Worm (Caenorhabditis elegans): ENCODE measurements around the gene F37C4.8.

F37C4.8 gene

ce11 chrIV:3860419-3860818 lies 20.6 kb downstream of the F37C4.8 start:
- no peak for TF ChIP-seq tbx-37 (GFP tag; conservative IDR thresholded peaks at IDR 0.05)
- no peak for TF ChIP-seq B0310.2 (tag; optimal IDR thresholded peaks at IDR 0.05)

DNA sequence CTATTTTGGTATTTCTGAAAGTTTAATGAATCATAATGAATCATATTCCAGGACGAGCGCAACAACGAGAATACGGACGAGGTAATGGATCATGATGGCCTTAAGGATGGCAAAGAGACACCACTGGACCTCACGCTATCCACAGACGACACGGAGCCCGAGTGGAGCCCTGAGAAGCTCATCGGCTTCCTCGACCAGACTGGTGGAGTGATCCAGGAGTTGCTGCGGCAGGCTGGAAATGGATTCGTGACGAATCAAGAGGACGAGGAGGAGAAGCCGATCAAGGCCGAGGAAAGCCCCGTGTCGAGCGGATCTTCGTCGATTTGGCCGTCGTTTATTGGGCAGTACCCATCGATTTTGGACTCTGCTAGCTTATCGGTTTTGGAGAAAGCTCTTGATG lies 21.5 kb downstream of the F37C4.8 start:
- no peak for TF ChIP-seq aly-1 (tag; optimal IDR thresholded peaks at IDR 0.05)
- no peak for TF ChIP-seq hnd-1 (tag; optimal IDR thresholded peaks at IDR 0.05)

ce11 chrIV:3857999-3858552 lies 22.9 kb downstream of the F37C4.8 start:
- TF ChIP-seq B0310.2 (tag; optimal IDR thresholded peaks at IDR 0.05): no peak
- TF ChIP-seq ceh-13 (GFP tag; optimal IDR thresholded peaks at IDR 0.05): no peak
- TF ChIP-seq sea-1 (GFP tag; conservative IDR thresholded peaks at IDR 0.05): no peak
- no peak for TF ChIP-seq tra-4 (tag; optimal IDR thresholded peaks at IDR 0.05)
- TF ChIP-seq hmg-4 (GFP tag; optimal IDR thresholded peaks at IDR 0.05): no peak
- no peak for TF ChIP-seq hmbx-1 (tag; optimal IDR thresholded peaks at IDR 0.05)
- TF ChIP-seq scrt-1 (GFP tag; IDR thresholded peaks at IDR 0.05): no peak
- no peak for TF ChIP-seq ama-1 (optimal IDR thresholded peaks at IDR 0.05)
- TF ChIP-seq aly-1 (tag; optimal IDR thresholded peaks at IDR 0.05): no peak

- TF ChIP-seq hmbx-1 (tag; optimal IDR thresholded peaks at IDR 0.05): no peak
- TF ChIP-seq tbx-11 (GFP tag; IDR thresholded peaks at IDR 0.05): no peak
- TF ChIP-seq hmg-4 (GFP tag; optimal IDR thresholded peaks at IDR 0.05): peak; percentile 15
- TF ChIP-seq pes-1 (GFP tag; IDR thresholded peaks at IDR 0.05): 0 out of 2 replicates have a peak, but pooled peaks have one; percentile 18
Measured at ce11 chrIV:3856190-3856589, 24.8 kb downstream of the F37C4.8 start.

DNA sequence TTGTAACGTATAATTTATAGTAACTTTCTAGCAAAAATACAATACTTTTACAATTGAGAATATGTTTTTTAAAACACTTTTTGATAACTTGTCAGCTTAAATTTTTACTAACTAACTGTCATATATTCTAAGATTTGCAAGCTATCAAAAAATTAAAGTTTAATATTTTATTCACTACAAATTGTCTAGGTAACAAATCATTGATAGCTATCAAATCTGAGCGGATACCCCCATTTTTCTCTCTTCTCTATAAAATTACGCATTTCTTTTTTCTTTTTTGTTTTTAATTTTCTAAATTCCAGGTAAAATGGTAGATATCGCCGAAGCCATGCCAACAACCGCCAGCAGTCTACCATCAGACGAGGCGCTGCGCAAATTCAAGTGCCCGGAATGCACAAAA lies 25.5 kb downstream of the F37C4.8 start, which contains the start of gene zag-1:
Gene zag-1, plus strand, starts transcription at position 301 of the 400 bp plus-strand sequence.
- no peak for TF ChIP-seq tra-4 (tag; optimal IDR thresholded peaks at IDR 0.05)
- no peak for TF ChIP-seq ama-1 (optimal IDR thresholded peaks at IDR 0.05)
- TF ChIP-seq pes-1 (GFP tag; IDR thresholded peaks at IDR 0.05): no peak
- no peak for TF ChIP-seq ceh-13 (GFP tag; optimal IDR thresholded peaks at IDR 0.05)
- no peak for TF ChIP-seq B0310.2 (tag; optimal IDR thresholded peaks at IDR 0.05)
- TF ChIP-seq hmbx-1 (tag; optimal IDR thresholded peaks at IDR 0.05): no peak

- TF ChIP-seq ama-1 (optimal IDR thresholded peaks at IDR 0.05) (no peak), tbx-37 (GFP tag; conservative IDR thresholded peaks at IDR 0.05) (no peak), F13C5.2 (tag; optimal IDR thresholded peaks at IDR 0.05) (no peak), ceh-13 (GFP tag; optimal IDR thresholded peaks at IDR 0.05) (no peak), aly-1 (tag; optimal IDR thresholded peaks at IDR 0.05) (peak; percentile 20), sea-1 (GFP tag; conservative IDR thresholded peaks at IDR 0.05) (no peak)
Measured at ce11 chrIV:3854606-3855005, 26.4 kb downstream of the F37C4.8 start.

- TF ChIP-seq tbx-37 (GFP tag; conservative IDR thresholded peaks at IDR 0.05) (no peak), hnd-1 (tag; optimal IDR thresholded peaks at IDR 0.05) (no peak), ama-1 (optimal IDR thresholded peaks at IDR 0.05) (no peak), hmbx-1 (tag; optimal IDR thresholded peaks at IDR 0.05) (no peak), scrt-1 (GFP tag; IDR thresholded peaks at IDR 0.05) (no peak), ets-7 (tag; optimal IDR thresholded peaks at IDR 0.05) (no peak), sea-1 (GFP tag; conservative IDR thresholded peaks at IDR 0.05) (no peak), pes-1 (GFP tag; IDR thresholded peaks at IDR 0.05) (no peak), tra-4 (tag; optimal IDR thresholded peaks at IDR 0.05) (no peak), aly-1 (tag; optimal IDR thresholded peaks at IDR 0.05) (no peak), ceh-36 (tag; optimal IDR thresholded peaks at IDR 0.05) (no peak), ceh-13 (GFP tag; optimal IDR thresholded peaks at IDR 0.05) (no peak), F13C5.2 (tag; optimal IDR thresholded peaks at IDR 0.05) (no peak)
Measured at ce11 chrIV:3853557-3853956, 27.5 kb downstream of the F37C4.8 start.

- TF ChIP-seq hnd-1 (tag; optimal IDR thresholded peaks at IDR 0.05) (no peak), tra-4 (tag; optimal IDR thresholded peaks at IDR 0.05) (no peak), pes-1 (GFP tag; IDR thresholded peaks at IDR 0.05) (no peak), ceh-13 (GFP tag; optimal IDR thresholded peaks at IDR 0.05) (no peak), ceh-36 (tag; optimal IDR thresholded peaks at IDR 0.05) (no peak), B0310.2 (tag; optimal IDR thresholded peaks at IDR 0.05) (no peak), flt-1 (GFP tag; IDR thresholded peaks at IDR 0.05) (no peak), sea-1 (GFP tag; conservative IDR thresholded peaks at IDR 0.05) (no peak), ets-7 (tag; optimal IDR thresholded peaks at IDR 0.05) (no peak), F13C5.2 (tag; optimal IDR thresholded peaks at IDR 0.05) (no peak), aly-1 (tag; optimal IDR thresholded peaks at IDR 0.05) (no peak), scrt-1 (GFP tag; IDR thresholded peaks at IDR 0.05) (no peak), ama-1 (optimal IDR thresholded peaks at IDR 0.05) (no peak), hmbx-1 (tag; optimal IDR thresholded peaks at IDR 0.05) (no peak), tbx-11 (GFP tag; IDR thresholded peaks at IDR 0.05) (no peak), hmg-4 (GFP tag; optimal IDR thresholded peaks at IDR 0.05) (no peak), tbx-37 (GFP tag; conservative IDR thresholded peaks at IDR 0.05) (no peak)
Measured at ce11 chrIV:3848985-3849384, 32.0 kb downstream of the F37C4.8 start.

DNA sequence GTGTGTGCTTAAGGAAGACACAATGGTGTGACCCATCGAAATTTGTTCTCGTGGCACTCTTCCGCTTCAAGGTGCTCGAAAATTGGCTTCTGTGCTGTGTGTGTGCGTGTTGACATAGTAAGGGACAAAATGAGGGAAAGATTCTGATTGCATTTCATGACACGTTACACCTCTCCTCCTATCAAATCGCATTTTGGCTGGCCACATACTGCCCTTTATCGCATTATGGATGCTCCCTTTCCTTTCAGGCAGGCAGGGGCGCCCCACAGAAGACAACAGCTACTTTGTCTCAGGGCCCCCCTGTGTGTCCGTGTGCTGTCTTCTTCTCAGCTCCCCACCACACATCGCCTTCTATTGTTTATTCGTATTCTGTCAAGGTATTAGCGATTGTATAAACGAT lies 33.5 kb downstream of the F37C4.8 start:
- TF ChIP-seq hmg-4 (GFP tag; optimal IDR thresholded peaks at IDR 0.05) (no peak), scrt-1 (GFP tag; IDR thresholded peaks at IDR 0.05) (no peak)
